Fruit fly (Drosophila melanogaster) whole organism, embryonic: ENCODE measurements around the gene Mco1.

ENCODE experiments used
- CG12744 ChIP-seq: fragments of 200-800 bp; sonication (Bioruptor generic); optimal IDR thresholded peaks from 2 replicates; lab custom pipeline; 2016; ENCODE audit warnings: missing biosample characterization, missing genetic modification characterization
- CG14860 ChIP-seq: fragments of 200-800 bp; sonication (Bioruptor generic); IDR thresholded peaks from 3 replicates; pipeline ENCODE4 v1.3.6; 2022; ENCODE audit warnings: missing biosample characterization, missing genetic modification characterization; ENCODE audit not compliant: partially characterized antibody
- CG14965 ChIP-seq: fragments of 200-800 bp; sonication (Bioruptor generic); optimal IDR thresholded peaks from 2 replicates; lab custom pipeline; 2016; ENCODE audit warnings: missing biosample characterization, missing genetic modification characterization, borderline replicate concordance
- CG31365 ChIP-seq: fragments of 200-800 bp; sonication (Bioruptor generic); optimal IDR thresholded peaks from 2 replicates; lab custom pipeline; 2018; ENCODE audit warnings: missing biosample characterization, mild to moderate bottlenecking, missing genetic modification characterization
- CG4707 ChIP-seq: fragments of 200-800 bp; sonication (Bioruptor generic); optimal IDR thresholded peaks from 2 replicates; lab custom pipeline; 2018; ENCODE audit warnings: missing biosample characterization, mild to moderate bottlenecking, missing genetic modification characterization, moderate library complexity
- HHEX ChIP-seq: fragments of 200-800 bp; sonication (Bioruptor generic); optimal IDR thresholded peaks from 3 replicates; lab custom pipeline; 2017; ENCODE audit warnings: missing biosample characterization, mild to moderate bottlenecking, missing genetic modification characterization, missing genetic modification reagents
- Hr39 ChIP-seq: fragments of >200 bp; optimal IDR thresholded peaks from 2 replicates; lab custom pipeline; 2017
- Xrp1 ChIP-seq: fragments of 200-800 bp; sonication (Bioruptor generic); IDR thresholded peaks from 2 replicates; pipeline ENCODE4 v1.3.6; 2022; ENCODE audit warnings: missing biosample characterization, missing genetic modification characterization
- bcd ChIP-seq: fragments of 200-800 bp; sonication (Bioruptor generic); optimal IDR thresholded peaks from 2 replicates; lab custom pipeline; 2017; ENCODE audit warnings: missing biosample characterization, mild to moderate bottlenecking, missing genetic modification characterization
- chinmo ChIP-seq: fragments of 200-800 bp; sonication (Bioruptor generic); IDR thresholded peaks from 4 replicates; pipeline ENCODE4 v1.3.6; 2022; ENCODE audit warnings: missing biosample characterization, missing genetic modification characterization; ENCODE audit not compliant: partially characterized antibody
- hth ChIP-seq: fragments of >200 bp; optimal IDR thresholded peaks from 2 replicates; lab custom pipeline; 2017; ENCODE audit warnings: inconsistent platforms
- jumu ChIP-seq: fragments of 200-800 bp; sonication (Bioruptor generic); optimal IDR thresholded peaks from 3 replicates; lab custom pipeline; 2016; ENCODE audit warnings: missing biosample characterization, missing genetic modification characterization
- kni ChIP-seq: fragments of 200-800 bp; sonication (Bioruptor generic); optimal IDR thresholded peaks from 3 replicates; lab custom pipeline; 2017; ENCODE audit warnings: mild to moderate bottlenecking, missing biosample characterization, missing genetic modification reagents, missing genetic modification characterization
- lov ChIP-seq, 2 experiments: fragments of 200-800 bp in 1 of 2; fragments of >200 bp in 1 of 2; sonication (Bioruptor generic) in 1 of 2; IDR thresholded peaks in 1 of 2; optimal IDR thresholded peaks in 1 of 2; 2 replicates in 1 of 2; 3 replicates in 1 of 2; pipeline versions ENCODE4 v1.3.6 to Lab custom; 2017 to 2022; ENCODE audit warnings: missing biosample characterization in 1 of 2, missing genetic modification characterization in 1 of 2
- nerfin-1 ChIP-seq: fragments of 200-800 bp; sonication (Bioruptor generic); optimal IDR thresholded peaks from 3 replicates; lab custom pipeline; 2019; ENCODE audit warnings: missing biosample characterization, mild to moderate bottlenecking, missing genetic modification characterization, moderate library complexity
- pan ChIP-seq, 4 experiments: fragments of >200 bp in 3 of 4; fragments of 200-800 bp in 1 of 4; sonication (Bioruptor generic) in 1 of 4; optimal IDR thresholded peaks in 3 of 4; IDR thresholded peaks in 1 of 4; 2 replicates each; pipeline versions ENCODE4 v1.3.6 to Lab custom; 2017 to 2022; ENCODE audit warnings: missing biosample characterization in 2 of 4, missing genetic modification characterization in 2 of 4, mixed read lengths in 1 of 4
- phol ChIP-seq: fragments of 200-800 bp; sonication (Bioruptor generic); optimal IDR thresholded peaks from 3 replicates; lab custom pipeline; 2018; ENCODE audit warnings: missing biosample characterization, mild to moderate bottlenecking, missing genetic modification characterization, moderate library complexity
- sima ChIP-seq: fragments of 200-800 bp; sonication (Bioruptor generic); optimal IDR thresholded peaks from 2 replicates; lab custom pipeline; 2016; ENCODE audit warnings: missing biosample characterization, missing genetic modification characterization
- stwl ChIP-seq: fragments of 200-800 bp; sonication (Bioruptor generic); optimal IDR thresholded peaks from 3 replicates; lab custom pipeline; 2018; ENCODE audit warnings: missing biosample characterization, mild to moderate bottlenecking, missing genetic modification characterization, moderate library complexity
- trh ChIP-seq: fragments of 200-800 bp; sonication (Bioruptor generic); optimal IDR thresholded peaks from 2 replicates; lab custom pipeline; 2016; ENCODE audit warnings: missing biosample characterization, missing genetic modification characterization

Gene Mco1

dm6 chr2L:9464455-9465063 lies 48.2 kb downstream of the Mco1 start (continued):
- TF ChIP-seq sima (GFP tag; lab: Kevin White, UChicago) (no peak), lov (optimal IDR thresholded peaks at IDR 0.05; lab: Kevin White, UChicago) (no peak), lov (GFP tag; IDR thresholded peaks at IDR 0.05; lab: Robert Waterston, UW) (peak; percentile 12; the same call in 1 of the 3 replicates), phol (tag; lab: Kevin White, UChicago) (peak; percentile 9), HHEX (GFP tag; lab: Kevin White, UChicago) (peak; percentile 5), stwl (peak; percentile 16), CG14860 (GFP tag; lab: Robert Waterston, UW) (peak; percentile 61; the same call in 1 of the 3 replicates), hth (lab: Kevin White, UChicago) (no peak), CG4707 (GFP tag; lab: Kevin White, UChicago) (no peak), CG12744 (GFP tag; lab: Kevin White, UChicago) (no peak), Xrp1 (GFP tag; lab: Robert Waterston, UW) (peak; percentile 11; the same call in 1 of the 2 replicates), jumu (GFP tag; lab: Kevin White, UChicago) (no peak), CG31365 (tag; lab: Kevin White, UChicago) (no peak), bcd (GFP tag; lab: Kevin White, UChicago) (no peak), pan (optimal IDR thresholded peaks at IDR 0.05; lab: Kevin White, UChicago) (no peak), pan (GFP tag; optimal IDR thresholded peaks at IDR 0.05 in 1 of 2, IDR thresholded peaks at IDR 0.05 in 1 of 2) (peak in 1 of 2 experiments; percentile 51), CG14965 (GFP tag; lab: Kevin White, UChicago) (peak; percentile 91), kni (peak; percentile 41)

dm6 chr2L:9467392-9467791 lies 51.0 kb downstream of the Mco1 start:
- TF ChIP-seq trh (GFP tag; lab: Kevin White, UChicago), result no peak
- no peak for TF ChIP-seq nerfin-1
- TF ChIP-seq chinmo (GFP tag; lab: Robert Waterston, UW), result no peak
- peak; percentile 96 for TF ChIP-seq Hr39 (lab: Kevin White, UChicago)
